Worm (Caenorhabditis elegans) whole organism, L3 larva: ENCODE measurements around the gene pars-1.

ENCODE experiments used
- ama-1 ChIP-seq: fragments of 150-350 bp; optimal IDR thresholded peaks from 2 replicates; lab custom pipeline; 2018
- fkh-10 ChIP-seq: sonication (generic microtip); optimal IDR thresholded peaks from 2 replicates; lab custom pipeline; 2017; ENCODE audit warnings: missing biosample characterization, missing genetic modification reagents, missing genetic modification characterization
- hmg-11 ChIP-seq: sonication (generic microtip); optimal IDR thresholded peaks from 2 replicates; lab custom pipeline; 2016; ENCODE audit warnings: missing genetic modification characterization, missing compliant biosample characterization
- jun-1 ChIP-seq: fragments of 150-350 bp; optimal IDR thresholded peaks from 2 replicates; lab custom pipeline; 2014; ENCODE audit warnings: missing biosample characterization, missing genetic modification reagents, missing genetic modification characterization
- nhr-11 ChIP-seq: fragments of 150-350 bp; optimal IDR thresholded peaks from 2 replicates; lab custom pipeline; 2014; ENCODE audit warnings: missing biosample characterization, missing genetic modification characterization
- nhr-12 ChIP-seq: fragments of 150-350 bp; optimal IDR thresholded peaks from 2 replicates; lab custom pipeline; 2014; ENCODE audit warnings: missing biosample characterization, missing genetic modification characterization
- nhr-237 ChIP-seq: fragments of 150-350 bp; optimal IDR thresholded peaks from 2 replicates; lab custom pipeline; 2014; ENCODE audit warnings: missing biosample characterization, missing genetic modification characterization
- nhr-43 ChIP-seq: sonication (generic microtip); optimal IDR thresholded peaks from 2 replicates; lab custom pipeline; 2016; ENCODE audit warnings: mild to moderate bottlenecking, missing genetic modification characterization, missing compliant biosample characterization; ENCODE audit not compliant: poor library complexity, severe bottlenecking
- nhr-76 ChIP-seq: fragments of 150-350 bp; sonication (generic microtip); optimal IDR thresholded peaks from 5 replicates; lab custom pipeline; 2014; ENCODE audit warnings: missing biosample characterization, missing genetic modification characterization
- tbx-2 ChIP-seq: sonication (generic microtip); optimal IDR thresholded peaks from 2 replicates; lab custom pipeline; 2016; ENCODE audit warnings: mild to moderate bottlenecking, missing genetic modification characterization, missing compliant biosample characterization
- unc-62 ChIP-seq: fragments of 150-350 bp; sonication (generic microtip); optimal IDR thresholded peaks from 4 replicates; lab custom pipeline; 2014; ENCODE audit warnings: missing biosample characterization, missing genetic modification reagents, missing genetic modification characterization
- zag-1 ChIP-seq: fragments of 150-350 bp; optimal IDR thresholded peaks from 2 replicates; lab custom pipeline; 2014; ENCODE audit warnings: missing biosample characterization, missing genetic modification characterization
- ztf-4 ChIP-seq: fragments of 150-350 bp; optimal IDR thresholded peaks from 2 replicates; lab custom pipeline; 2014; ENCODE audit warnings: missing biosample characterization, missing genetic modification characterization

- TF ChIP-seq nhr-12 (no peak), unc-62 (no peak), zag-1 (tag; lab: Kevin White, UChicago) (no peak), ama-1 (lab: Kevin White, UChicago) (no peak), fkh-10 (GFP tag; lab: Kevin White, UChicago) (peak; percentile 71), nhr-76 (tag; lab: Kevin White, UChicago) (no peak), nhr-11 (tag; lab: Kevin White, UChicago) (no peak), jun-1 (no peak), nhr-43 (no peak), hmg-11 (tag; lab: Kevin White, UChicago) (no peak), tbx-2 (no peak), ztf-4 (tag; lab: Kevin White, UChicago) (no peak), nhr-237 (tag; lab: Kevin White, UChicago) (no peak)
Observed at ce11 chrIII:7253669-7254068, 14.8 kb downstream of the pars-1 start.
